Fruit fly (Drosophila melanogaster): ENCODE data around the gene Sxl.

Gene Sxl

DNA sequence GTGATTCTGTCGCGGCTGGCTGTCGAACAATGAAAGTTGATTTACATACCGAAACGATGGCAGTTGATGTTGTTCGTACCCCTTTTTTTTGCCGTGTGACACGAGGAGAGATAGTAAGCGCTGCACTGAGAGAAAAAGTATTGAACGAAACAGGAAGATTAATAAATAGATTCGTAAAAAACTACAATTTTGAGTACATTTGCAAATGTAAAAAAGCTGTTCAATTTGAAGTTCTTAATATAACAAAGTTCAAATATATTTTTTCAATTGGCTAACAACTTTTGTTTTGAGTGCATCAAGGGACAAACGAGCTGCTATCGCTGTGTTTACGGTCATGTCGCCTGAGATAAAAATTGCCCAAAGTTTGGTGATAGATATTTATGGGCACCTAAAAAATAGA is 24.1 kb upstream of the Sxl start (continued):
- TF ChIP-seq dmrt99B (tag; optimal IDR thresholded peaks at IDR 0.05), result peak; percentile 18
- TF ChIP-seq CG2875 (GFP tag; optimal IDR thresholded peaks at IDR 0.05), result no peak
- no peak for TF ChIP-seq CG4707 (GFP tag; optimal IDR thresholded peaks at IDR 0.05)
- peak in 1 of 2 experiments; percentile 43 for TF ChIP-seq bsh (GFP tag; optimal IDR thresholded peaks at IDR 0.05)
- 0 out of 3 replicates have a peak, but pooled peaks have one; percentile 10 for TF ChIP-seq zfh1 (GFP tag; IDR thresholded peaks at IDR 0.05)
- no peak for TF ChIP-seq CG17359 (tag; optimal IDR thresholded peaks at IDR 0.05)
- 0 out of 2 replicates have a peak, but pooled peaks have one; percentile 20 for TF ChIP-seq CG31441 (GFP tag; IDR thresholded peaks at IDR 0.05)
- TF ChIP-seq Fer1 (GFP tag; optimal IDR thresholded peaks at IDR 0.05), result no peak
- TF ChIP-seq Hr3 (GFP tag; optimal IDR thresholded peaks at IDR 0.05), result no peak
- TF ChIP-seq CG2678 (tag; optimal IDR thresholded peaks at IDR 0.05), result peak; percentile 26
- TF ChIP-seq CG9609 (GFP tag; optimal IDR thresholded peaks at IDR 0.05), result no peak
- peak; percentile 87 for TF ChIP-seq sens (GFP tag)
- peak; percentile 1 for TF ChIP-seq CG13424 (tag; optimal IDR thresholded peaks at IDR 0.05)
- no peak for TF ChIP-seq CG1792 (GFP tag; optimal IDR thresholded peaks at IDR 0.05)
- no peak for TF ChIP-seq mam (GFP tag; optimal IDR thresholded peaks at IDR 0.05)
- TF ChIP-seq Dll (GFP tag; IDR thresholded peaks at IDR 0.05; ENCODE audit: partially characterized antibody), result no peak
- no peak for TF ChIP-seq bcd (GFP tag; optimal IDR thresholded peaks at IDR 0.05)
- TF ChIP-seq Sox102F (GFP tag; optimal IDR thresholded peaks at IDR 0.05), result peak; percentile 10
- no peak for TF ChIP-seq CG1024 (GFP tag; IDR thresholded peaks at IDR 0.05)
- TF ChIP-seq CG7786 (GFP tag; optimal IDR thresholded peaks at IDR 0.05), result no peak
- no peak for TF ChIP-seq CG8290 (GFP tag; optimal IDR thresholded peaks at IDR 0.05)
- TF ChIP-seq CG8290 (tag; optimal IDR thresholded peaks at IDR 0.05), result no peak
- no peak for TF ChIP-seq CG6854 (GFP tag; optimal IDR thresholded peaks at IDR 0.05)
- peak; percentile 18 for TF ChIP-seq CG17829 (tag; optimal IDR thresholded peaks at IDR 0.05)
- no peak for TF ChIP-seq ara (GFP tag; IDR thresholded peaks at IDR 0.05)
- no peak for TF ChIP-seq CG9797 (GFP tag; optimal IDR thresholded peaks at IDR 0.05)
- no peak for TF ChIP-seq Side (GFP tag; optimal IDR thresholded peaks at IDR 0.05)
- TF ChIP-seq trem (tag; optimal IDR thresholded peaks at IDR 0.05), result no peak
- no peak for TF ChIP-seq tap (tag; optimal IDR thresholded peaks at IDR 0.05)
- TF ChIP-seq prd (optimal IDR thresholded peaks at IDR 0.05), result no peak
- TF ChIP-seq prd (GFP tag; IDR thresholded peaks at IDR 0.05), result peak; percentile 61; the same call in 1 of the 3 replicates
- TF ChIP-seq repo (GFP tag; optimal IDR thresholded peaks at IDR 0.05), result no peak
- no peak for TF ChIP-seq maf-S (GFP tag; optimal IDR thresholded peaks at IDR 0.05)
- TF ChIP-seq wek (GFP tag; optimal IDR thresholded peaks at IDR 0.05), result no peak
- no peak for TF ChIP-seq slp2 (GFP tag; optimal IDR thresholded peaks at IDR 0.05)
- TF ChIP-seq CG5180 (GFP tag; optimal IDR thresholded peaks at IDR 0.05), result no peak
- TF ChIP-seq vfl (GFP tag; optimal IDR thresholded peaks at IDR 0.05), result no peak
- no peak for TF ChIP-seq dpn (GFP tag; optimal IDR thresholded peaks at IDR 0.05)
- no peak for TF ChIP-seq CG7963 (GFP tag; IDR thresholded peaks at IDR 0.05; ENCODE audit: partially characterized antibody)
- TF ChIP-seq Ptx1 (GFP tag; IDR thresholded peaks at IDR 0.05), result no peak
- no peak for TF ChIP-seq sna (GFP tag; IDR thresholded peaks at IDR 0.05; ENCODE audit: partially characterized antibody)
- no peak for TF ChIP-seq Meics (GFP tag; optimal IDR thresholded peaks at IDR 0.05)
- no peak for TF ChIP-seq Aef1 (GFP tag; IDR thresholded peaks at IDR 0.05)
- no peak for TF ChIP-seq CG1602 (GFP tag; optimal IDR thresholded peaks at IDR 0.05)
- TF ChIP-seq CG11696 (GFP tag; IDR thresholded peaks at IDR 0.05), result 0 out of 2 replicates have a peak, but pooled peaks have one; percentile 17
- peak; percentile 22 for TF ChIP-seq CG7839 (tag; optimal IDR thresholded peaks at IDR 0.05)
- TF ChIP-seq Ets97D (GFP tag; optimal IDR thresholded peaks at IDR 0.05), result no peak
- no peak for TF ChIP-seq Hand (GFP tag; optimal IDR thresholded peaks at IDR 0.05)
- TF ChIP-seq tin (GFP tag; optimal IDR thresholded peaks at IDR 0.05), result no peak
- TF ChIP-seq gsb-n (tag; optimal IDR thresholded peaks at IDR 0.05), result peak; percentile 17
- TF ChIP-seq pfk (GFP tag; optimal IDR thresholded peaks at IDR 0.05), result no peak
- no peak for TF ChIP-seq CG34376 (GFP tag; optimal IDR thresholded peaks at IDR 0.05)
